Worm (Caenorhabditis elegans): ENCODE measurements around the gene T22G5.3.

T22G5.3 gene

DNA sequence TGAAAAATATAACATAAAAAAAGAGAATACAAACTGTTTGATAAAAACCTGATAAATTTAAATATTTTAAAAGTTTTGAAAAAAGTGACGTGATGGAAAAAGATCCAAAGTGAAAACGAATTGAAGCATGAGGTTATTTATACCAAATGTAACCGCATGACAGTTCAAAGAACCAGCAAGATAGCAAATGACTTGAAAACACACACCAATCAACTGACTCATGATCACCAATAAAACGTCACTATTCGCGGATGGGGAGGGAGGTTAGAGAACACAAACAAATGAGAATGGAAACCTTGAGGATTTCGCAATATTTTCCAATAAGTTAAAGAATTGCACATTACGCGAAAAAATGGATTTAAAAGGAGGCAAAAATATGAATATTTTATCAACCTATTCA lies 28.7 kb downstream of the T22G5.3 start, which contains the start of gene C06B3.7 (continued):
- TF ChIP-seq Y79H2A.3 (GFP tag; conservative IDR thresholded peaks at IDR 0.05): no peak
- TF ChIP-seq F55B11.4 (tag; optimal IDR thresholded peaks at IDR 0.05; ENCODE audit: borderline replicate concordance, insufficient read depth): no peak
- TF ChIP-seq cebp-2 (GFP tag; IDR thresholded peaks at IDR 0.05): no peak
- no peak for TF ChIP-seq lsy-27 (tag; optimal IDR thresholded peaks at IDR 0.05; ENCODE audit: borderline replicate concordance, insufficient read depth)
- peak; percentile 4 for TF ChIP-seq ceh-27 (GFP tag; optimal IDR thresholded peaks at IDR 0.05)
- TF ChIP-seq F49E8.2 (tag; optimal IDR thresholded peaks at IDR 0.05; ENCODE audit: insufficient read depth): no peak
- TF ChIP-seq lin-35 (GFP tag; optimal IDR thresholded peaks at IDR 0.05): no peak

DNA sequence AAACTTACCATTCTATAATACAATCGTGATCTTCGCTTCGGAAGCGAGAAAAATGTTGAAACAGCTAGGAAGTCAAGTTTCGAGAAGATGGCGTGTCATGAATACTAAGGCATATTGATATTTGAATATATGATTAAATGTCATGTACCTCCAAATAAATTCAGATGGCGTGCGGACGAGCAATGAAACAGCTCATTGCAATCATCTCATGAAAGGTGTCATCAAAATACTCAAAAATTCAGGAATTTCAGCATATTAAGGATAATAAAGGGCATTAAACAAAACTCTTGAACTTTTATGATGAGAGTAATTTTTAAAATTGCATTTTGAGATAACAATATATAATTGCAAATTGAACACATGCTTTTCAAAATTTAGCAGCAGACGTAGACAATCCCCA lies 34.7 kb downstream of the T22G5.3 start, which contains the start of gene gcy-32:
Gene gcy-32 (minus strand): TSS at position 101 of the 400 bp plus-strand sequence.
- TF ChIP-seq ztf-6 (GFP tag; IDR thresholded peaks at IDR 0.05): no peak
- TF ChIP-seq let-607 (tag; optimal IDR thresholded peaks at IDR 0.05): no peak
- TF ChIP-seq nfya-1 (tag; optimal IDR thresholded peaks at IDR 0.05; ENCODE audit: borderline replicate concordance, insufficient read depth): no peak
- TF ChIP-seq ztf-3 (GFP tag; optimal IDR thresholded peaks at IDR 0.05): no peak
- TF ChIP-seq madf-3 (GFP tag; IDR thresholded peaks at IDR 0.05): no peak
- no peak for TF ChIP-seq ZK185.1 (tag; optimal IDR thresholded peaks at IDR 0.05; ENCODE audit: poor library complexity, severe bottlenecking)

DNA sequence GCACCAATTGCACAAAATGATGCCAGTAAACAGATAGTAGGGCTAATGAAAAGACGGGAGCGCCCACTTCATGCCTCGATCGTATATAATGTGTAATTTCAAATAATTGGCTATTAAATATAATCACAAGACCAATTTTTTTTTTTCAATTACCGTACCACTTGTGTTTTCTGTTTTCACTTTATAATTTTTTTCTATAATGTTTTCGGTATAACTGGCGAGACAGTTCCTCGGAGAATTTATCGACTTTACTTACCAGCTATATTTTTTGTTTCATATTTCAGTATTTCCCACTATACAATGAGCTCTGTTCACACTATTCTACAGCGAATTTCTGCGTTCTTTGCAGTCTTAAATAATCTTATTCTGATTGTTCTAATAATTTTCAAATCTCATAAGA lies 35.5 kb downstream of the T22G5.3 start, which contains the start of gene str-252:
Gene str-252 (plus strand): TSS at position 301 of the 400 bp plus-strand sequence.
- TF ChIP-seq D2030.7 (GFP tag; IDR thresholded peaks at IDR 0.05): no peak
- no peak for TF ChIP-seq gei-17 (GFP tag; optimal IDR thresholded peaks at IDR 0.05)
- TF ChIP-seq pha-4 (tag; optimal IDR thresholded peaks at IDR 0.05): no peak
- no peak for TF ChIP-seq B0035.1 (tag; optimal IDR thresholded peaks at IDR 0.05)
- TF ChIP-seq atf-7 (tag; optimal IDR thresholded peaks at IDR 0.05): no peak
- no peak for TF ChIP-seq nhr-120 (GFP tag; IDR thresholded peaks at IDR 0.05)

DNA sequence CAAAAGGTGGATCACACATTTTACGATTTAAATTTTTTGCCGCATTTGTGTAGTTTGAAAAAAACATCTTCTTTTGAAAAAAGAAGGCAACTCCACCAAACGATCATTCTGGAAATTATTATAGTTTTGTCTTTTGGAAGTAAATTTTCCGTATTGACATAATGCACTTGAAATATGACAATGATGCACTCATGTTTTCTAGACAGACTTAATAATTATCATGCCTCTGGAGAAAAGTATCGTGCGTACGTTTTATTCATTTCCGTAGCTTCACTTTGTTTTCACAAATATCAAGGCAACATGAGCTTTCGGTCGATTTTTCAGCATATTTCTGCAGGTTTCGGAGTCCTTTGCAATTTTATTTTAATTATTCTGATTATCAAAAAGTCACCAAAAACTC lies 37.6 kb downstream of the T22G5.3 start, which contains the start of gene str-250:
Gene str-250 (plus strand): TSS at position 301 of the 400 bp plus-strand sequence.
- TF ChIP-seq F37B4.10 (GFP tag; IDR thresholded peaks at IDR 0.05) (no peak), mel-28 (tag; optimal IDR thresholded peaks at IDR 0.05; ENCODE audit: borderline replicate concordance) (no peak), F22D6.2 (tag; optimal IDR thresholded peaks at IDR 0.05) (no peak), T07F8.4 (tag; optimal IDR thresholded peaks at IDR 0.05) (no peak), B0336.3 (GFP tag; IDR thresholded peaks at IDR 0.05) (no peak), sdz-38 (tag; optimal IDR thresholded peaks at IDR 0.05) (no peak), bed-2 (GFP tag; IDR thresholded peaks at IDR 0.05) (no peak), egl-18 (GFP tag; IDR thresholded peaks at IDR 0.05) (no peak), Y53G8AR.9 (GFP tag; conservative IDR thresholded peaks at IDR 0.05) (no peak), aptf-3 (GFP tag; IDR thresholded peaks at IDR 0.05) (no peak), F39B2.1 (GFP tag; IDR thresholded peaks at IDR 0.05) (no peak), ztf-18 (tag; optimal IDR thresholded peaks at IDR 0.05) (no peak), somi-1 (GFP tag; optimal IDR thresholded peaks at IDR 0.05) (no peak), lir-1 (GFP tag; conservative IDR thresholded peaks at IDR 0.05) (no peak), cebp-2 (GFP tag; IDR thresholded peaks at IDR 0.05) (no peak), hmg-20 (GFP tag; IDR thresholded peaks at IDR 0.05) (no peak)

All from whole organism, young adult.